Worm (Caenorhabditis elegans): Measurements from ENCODE around the gene C55A1.4.

DNA sequence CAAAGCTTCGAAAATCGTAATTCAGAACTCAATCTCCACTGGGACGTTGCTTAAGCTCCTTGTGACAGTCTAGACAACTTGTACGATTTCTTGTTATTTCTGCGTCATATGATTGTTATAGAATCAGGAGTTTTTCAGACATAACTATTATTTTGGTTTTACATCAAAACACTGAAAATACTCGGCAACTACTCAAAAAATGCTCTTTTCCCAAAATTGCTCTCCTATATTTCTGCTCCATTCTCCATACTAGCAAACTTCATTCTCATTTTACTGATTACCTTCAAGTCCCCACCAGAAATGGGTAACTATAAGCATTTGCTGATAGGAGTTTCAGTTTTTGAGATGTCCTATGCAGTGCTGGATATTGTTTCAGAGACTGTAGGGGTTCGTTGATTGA, 21.6 kb downstream of the C55A1.4 start, which contains the start of gene C55A1.1:
- TF ChIP-seq ceh-82 (tag; optimal IDR thresholded peaks at IDR 0.05) = no peak
- no peak for TF ChIP-seq fos-1 (tag; optimal IDR thresholded peaks at IDR 0.05)
- TF ChIP-seq nhr-237 (tag; optimal IDR thresholded peaks at IDR 0.05) = no peak
- no peak for TF ChIP-seq snpc-4 (tag; optimal IDR thresholded peaks at IDR 0.05)
- no peak for TF ChIP-seq unc-39 (tag; optimal IDR thresholded peaks at IDR 0.05)
- no peak for TF ChIP-seq ZK546.5 (tag; optimal IDR thresholded peaks at IDR 0.05)
- no peak for TF ChIP-seq F13H6.1 (tag; optimal IDR thresholded peaks at IDR 0.05)
- TF ChIP-seq skn-1 (tag; optimal IDR thresholded peaks at IDR 0.05) = no peak
- TF ChIP-seq mdl-1 (tag; optimal IDR thresholded peaks at IDR 0.05) = no peak
- TF ChIP-seq nhr-11 (tag; optimal IDR thresholded peaks at IDR 0.05) = no peak
- no peak for TF ChIP-seq sem-4 (tag; optimal IDR thresholded peaks at IDR 0.05)
- TF ChIP-seq zag-1 (tag; optimal IDR thresholded peaks at IDR 0.05) = no peak
- TF ChIP-seq dmd-4 (tag; optimal IDR thresholded peaks at IDR 0.05) = no peak
